Worm (Caenorhabditis elegans): ENCODE data around the gene F37C4.8.

DNA sequence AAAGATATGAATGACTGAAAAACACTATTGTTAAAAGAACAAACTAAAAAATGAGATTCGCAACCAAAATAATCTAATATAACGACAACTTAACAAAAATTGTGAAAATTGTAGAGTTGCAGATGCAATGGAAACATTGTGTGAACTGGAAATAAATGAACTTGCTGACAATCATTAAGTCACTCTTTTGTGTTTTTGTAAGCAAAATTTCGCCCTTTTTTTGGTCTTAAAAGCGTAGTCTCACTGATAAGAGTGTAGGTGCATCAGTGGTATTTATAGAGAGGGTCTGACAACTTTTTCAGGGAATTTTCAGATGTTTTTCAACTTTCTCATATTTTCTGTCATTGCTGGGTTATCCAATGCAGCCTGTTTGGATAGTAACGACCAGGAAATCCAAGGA is 45.1 kb upstream of the F37C4.8 start, which contains the start of gene clec-68:
- no peak for TF ChIP-seq pes-1 (GFP tag; IDR thresholded peaks at IDR 0.05)
- no peak for TF ChIP-seq ama-1 (optimal IDR thresholded peaks at IDR 0.05)
- TF ChIP-seq hmbx-1 (tag; optimal IDR thresholded peaks at IDR 0.05) = no peak
- no peak for TF ChIP-seq scrt-1 (GFP tag; IDR thresholded peaks at IDR 0.05)
- no peak for TF ChIP-seq flt-1 (GFP tag; IDR thresholded peaks at IDR 0.05)
- no peak for TF ChIP-seq hnd-1 (tag; optimal IDR thresholded peaks at IDR 0.05)
- no peak for TF ChIP-seq ets-7 (tag; optimal IDR thresholded peaks at IDR 0.05)
- TF ChIP-seq ceh-13 (GFP tag; optimal IDR thresholded peaks at IDR 0.05) = no peak
- TF ChIP-seq B0310.2 (tag; optimal IDR thresholded peaks at IDR 0.05) = no peak
- no peak for TF ChIP-seq hmg-4 (GFP tag; optimal IDR thresholded peaks at IDR 0.05)
